Worm (Caenorhabditis elegans): Measurements from ENCODE around the gene tag-153.

Gene tag-153

DNA sequence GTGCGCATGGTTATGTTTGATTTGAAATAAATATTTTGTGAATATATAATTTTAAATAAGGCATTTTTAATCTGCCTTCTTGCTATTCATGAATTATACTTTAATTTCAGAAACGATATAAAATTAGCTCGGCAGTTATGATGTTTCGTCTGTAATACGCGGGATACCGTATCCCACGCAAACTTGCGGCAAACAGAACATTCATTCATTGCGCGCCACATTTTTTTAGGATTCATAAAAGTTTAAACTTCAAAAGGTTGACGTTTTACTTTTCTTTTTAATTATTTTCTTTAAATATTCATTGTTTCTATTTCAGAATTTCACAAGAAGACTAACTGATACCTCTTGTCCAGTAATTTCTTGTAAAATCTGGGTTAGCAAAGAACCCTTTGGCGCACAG is at the start of gene tag-153:
TSS of gene tag-153 (plus strand) at position 200 of the 400 bp plus-strand sequence.
- TF ChIP-seq ham-2 (GFP tag; optimal IDR thresholded peaks at IDR 0.05) (no peak), lsy-2 (tag; optimal IDR thresholded peaks at IDR 0.05) (no peak), ztf-11 (tag; optimal IDR thresholded peaks at IDR 0.05) (no peak), flh-1 (GFP tag; optimal IDR thresholded peaks at IDR 0.05) (no peak), ceh-43 (GFP tag; optimal IDR thresholded peaks at IDR 0.05) (no peak), unc-62 (GFP tag; optimal IDR thresholded peaks at IDR 0.05) (no peak), unc-39 (tag; optimal IDR thresholded peaks at IDR 0.05) (no peak), M03D4.4 (tag; optimal IDR thresholded peaks at IDR 0.05) (no peak), nhr-2 (tag; optimal IDR thresholded peaks at IDR 0.05) (no peak), mep-1 (tag; optimal IDR thresholded peaks at IDR 0.05) (no peak), hlh-1 (tag; optimal IDR thresholded peaks at IDR 0.05) (no peak), tbx-8 (GFP tag; optimal IDR thresholded peaks at IDR 0.05) (no peak), lin-32 (GFP tag; optimal IDR thresholded peaks at IDR 0.05) (no peak), sptf-1 (tag; optimal IDR thresholded peaks at IDR 0.05) (no peak), mab-5 (tag; optimal IDR thresholded peaks at IDR 0.05) (no peak), unc-120 (tag; optimal IDR thresholded peaks at IDR 0.05; ENCODE audit: poor library complexity, severe bottlenecking) (no peak), ceh-39 (tag; optimal IDR thresholded peaks at IDR 0.05) (no peak), mls-2 (tag; optimal IDR thresholded peaks at IDR 0.05) (no peak)

DNA sequence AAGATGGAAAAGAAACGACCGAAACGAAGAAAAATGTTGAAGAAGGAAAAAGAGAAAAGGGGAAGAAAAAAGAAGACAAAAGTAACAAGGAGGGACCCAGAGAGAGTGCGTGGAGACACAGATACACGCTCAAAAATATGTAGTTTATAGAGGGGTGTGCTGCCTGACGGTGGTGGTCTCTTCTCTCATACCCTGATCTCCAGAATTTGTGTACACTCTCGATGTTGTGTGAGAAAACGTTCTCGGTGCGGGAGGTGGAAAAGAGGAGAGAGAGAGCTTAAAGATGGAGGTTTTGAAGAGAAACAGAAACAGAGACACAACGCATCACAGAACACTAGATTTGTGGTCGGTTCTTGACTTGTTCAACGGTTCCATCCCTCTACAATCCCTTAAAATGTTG is 49.3 kb upstream of the tag-153 start:
- TF ChIP-seq nhr-76 (tag; optimal IDR thresholded peaks at IDR 0.05), result no peak
- no peak for TF ChIP-seq nhr-12 (tag; optimal IDR thresholded peaks at IDR 0.05)
- no peak for TF ChIP-seq unc-39 (tag; optimal IDR thresholded peaks at IDR 0.05)
- TF ChIP-seq nhr-28 (tag; optimal IDR thresholded peaks at IDR 0.05), result no peak
- TF ChIP-seq lin-32 (GFP tag; optimal IDR thresholded peaks at IDR 0.05), result no peak
- no peak for TF ChIP-seq blmp-1 (tag; optimal IDR thresholded peaks at IDR 0.05)
- TF ChIP-seq sptf-1 (tag; optimal IDR thresholded peaks at IDR 0.05), result peak; percentile 65
- no peak for TF ChIP-seq flh-1 (GFP tag; optimal IDR thresholded peaks at IDR 0.05)
- peak; percentile 44 for TF ChIP-seq nhr-237 (tag; optimal IDR thresholded peaks at IDR 0.05)
- TF ChIP-seq lsy-2 (tag; optimal IDR thresholded peaks at IDR 0.05), result peak; percentile 7
- TF ChIP-seq bed-3 (GFP tag; optimal IDR thresholded peaks at IDR 0.05), result no peak
- TF ChIP-seq M03D4.4 (tag; optimal IDR thresholded peaks at IDR 0.05), result peak; percentile 40
- peak; percentile 52 for TF ChIP-seq mep-1 (tag; optimal IDR thresholded peaks at IDR 0.05)
- peak; percentile 10 for TF ChIP-seq pha-4 (tag; optimal IDR thresholded peaks at IDR 0.05)
- TF ChIP-seq cnd-1 (tag; optimal IDR thresholded peaks at IDR 0.05), result no peak
- TF ChIP-seq lin-13 (tag; optimal IDR thresholded peaks at IDR 0.05), result no peak
- TF ChIP-seq ceh-39 (tag; optimal IDR thresholded peaks at IDR 0.05), result no peak
- no peak for TF ChIP-seq elt-1 (tag; optimal IDR thresholded peaks at IDR 0.05; ENCODE audit: borderline replicate concordance, insufficient read depth)
- no peak for TF ChIP-seq drap-1 (GFP tag; optimal IDR thresholded peaks at IDR 0.05)
- TF ChIP-seq unc-120 (tag; optimal IDR thresholded peaks at IDR 0.05; ENCODE audit: poor library complexity, severe bottlenecking), result peak; percentile 49
- peak; percentile 42 for TF ChIP-seq unc-62 (GFP tag; optimal IDR thresholded peaks at IDR 0.05)
- TF ChIP-seq hlh-1 (tag; optimal IDR thresholded peaks at IDR 0.05), result peak; percentile 67
- no peak for TF ChIP-seq tbx-8 (GFP tag; optimal IDR thresholded peaks at IDR 0.05)
- no peak for TF ChIP-seq elt-3 (tag; optimal IDR thresholded peaks at IDR 0.05)
- TF ChIP-seq ceh-83 (GFP tag; optimal IDR thresholded peaks at IDR 0.05), result peak; percentile 17
- TF ChIP-seq nhr-2 (tag; optimal IDR thresholded peaks at IDR 0.05), result no peak
- peak; percentile 72 for TF ChIP-seq mls-2 (tag; optimal IDR thresholded peaks at IDR 0.05)
- TF ChIP-seq ceh-43 (GFP tag; optimal IDR thresholded peaks at IDR 0.05), result no peak
- TF ChIP-seq ham-2 (GFP tag; optimal IDR thresholded peaks at IDR 0.05), result no peak
- TF ChIP-seq ces-1 (GFP tag; optimal IDR thresholded peaks at IDR 0.05), result peak; percentile 47
- TF ChIP-seq mab-5 (tag; optimal IDR thresholded peaks at IDR 0.05), result no peak
- no peak for TF ChIP-seq zip-8 (tag; optimal IDR thresholded peaks at IDR 0.05)
- TF ChIP-seq snpc-4 (tag; optimal IDR thresholded peaks at IDR 0.05), result no peak
- no peak for TF ChIP-seq ztf-11 (tag; optimal IDR thresholded peaks at IDR 0.05)
- TF ChIP-seq sem-2 (GFP tag; optimal IDR thresholded peaks at IDR 0.05), result no peak

DNA sequence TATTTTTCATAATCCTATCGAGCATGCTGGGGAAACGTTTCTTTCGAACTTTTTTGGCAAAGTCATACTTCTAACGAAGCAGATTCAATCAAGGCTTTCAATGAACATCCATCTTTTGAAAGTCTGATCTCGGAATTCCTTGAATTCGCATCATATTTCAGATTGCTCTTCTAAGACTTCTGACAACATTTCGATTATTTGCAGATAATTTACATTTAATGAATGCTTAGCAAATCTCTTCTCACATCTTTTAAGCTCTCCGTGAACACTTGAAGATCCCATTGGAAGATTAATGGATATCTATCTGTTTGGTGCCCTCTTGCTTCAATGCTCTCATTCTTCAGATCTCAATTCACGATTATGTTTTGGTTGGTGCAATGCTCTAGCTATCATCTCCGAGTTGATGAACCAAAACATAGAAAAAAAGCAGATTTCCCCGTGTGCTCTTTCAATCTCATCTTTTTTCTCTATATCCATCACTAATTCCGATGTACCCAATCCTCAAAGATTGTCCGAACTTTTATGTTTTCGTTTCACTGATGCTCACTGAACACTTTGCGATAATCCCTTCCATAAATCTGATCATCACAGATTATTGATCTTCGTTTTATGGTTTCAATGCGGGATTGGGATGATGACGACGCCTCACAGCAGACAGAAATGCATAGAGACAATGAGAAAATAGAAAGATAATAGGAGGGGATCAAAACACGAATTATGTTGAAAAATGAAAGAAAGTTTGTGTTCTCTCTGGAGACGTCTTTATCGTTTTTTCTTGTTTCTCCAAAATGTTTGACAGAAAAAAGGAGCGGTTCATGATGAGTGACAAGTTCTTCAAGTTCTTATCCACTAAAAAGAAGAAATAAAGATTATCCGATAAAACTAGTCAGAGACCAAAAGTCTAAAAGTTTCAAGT is 48.5 kb upstream of the tag-153 start:
- TF ChIP-seq snpc-4 (tag; optimal IDR thresholded peaks at IDR 0.05) (no peak), unc-62 (GFP tag; optimal IDR thresholded peaks at IDR 0.05) (peak; percentile 63), mab-5 (tag; optimal IDR thresholded peaks at IDR 0.05) (peak; percentile 14), unc-120 (tag; optimal IDR thresholded peaks at IDR 0.05; ENCODE audit: poor library complexity, severe bottlenecking) (peak; percentile 5)
